Fruit fly (Drosophila melanogaster) whole organism, embryonic: ENCODE measurements around the gene CG2865.

ENCODE experiments used
- Atf3 ChIP-seq: fragments of 200-800 bp; sonication (Bioruptor generic); optimal IDR thresholded peaks from 3 replicates; lab custom pipeline; 2016; ENCODE audit warnings: missing biosample characterization, missing genetic modification characterization
- Awh ChIP-seq: fragments of 200-800 bp; sonication (Bioruptor generic); IDR thresholded peaks from 2 replicates; pipeline ENCODE4, ENCODE4 v1.3.6; 2022; ENCODE audit warnings: missing biosample characterization, missing genetic modification characterization
- Bdp1 ChIP-seq: fragments of 200-800 bp; sonication (Bioruptor generic); optimal IDR thresholded peaks from 3 replicates; lab custom pipeline; 2016; ENCODE audit warnings: missing biosample characterization, missing genetic modification characterization
- C15 ChIP-seq: fragments of 200-800 bp; sonication (Bioruptor generic); IDR thresholded peaks from 3 replicates; pipeline ENCODE4 v1.3.6; 2022; ENCODE audit warnings: missing biosample characterization, missing genetic modification characterization
- CG12155 ChIP-seq: fragments of 200-800 bp; sonication (Bioruptor generic); optimal IDR thresholded peaks from 3 replicates; lab custom pipeline; 2016; ENCODE audit warnings: missing biosample characterization, missing genetic modification characterization
- CG12219 ChIP-seq: fragments of 200-800 bp; sonication (Bioruptor generic); optimal IDR thresholded peaks from 3 replicates; lab custom pipeline; 2018; ENCODE audit warnings: missing biosample characterization, mild to moderate bottlenecking, missing genetic modification characterization
- CG14710 ChIP-seq: fragments of 200-800 bp; sonication (Bioruptor generic); optimal IDR thresholded peaks from 3 replicates; lab custom pipeline; 2019; ENCODE audit warnings: missing biosample characterization, mild to moderate bottlenecking, missing genetic modification characterization, moderate library complexity
- CG15479 ChIP-seq: fragments of 200-800 bp; sonication (Bioruptor generic); optimal IDR thresholded peaks from 3 replicates; lab custom pipeline; 2019; ENCODE audit warnings: missing biosample characterization, mild to moderate bottlenecking, missing genetic modification characterization, moderate library complexity
- CG15514 ChIP-seq: fragments of 200-800 bp; sonication (Bioruptor generic); optimal IDR thresholded peaks from 3 replicates; lab custom pipeline; 2017; ENCODE audit warnings: missing biosample characterization, missing genetic modification characterization, mild to moderate bottlenecking, moderate library complexity, missing genetic modification reagents
- CG17328 ChIP-seq: fragments of 200-800 bp; sonication (Bioruptor generic); IDR thresholded peaks from 2 replicates; pipeline ENCODE4 v1.3.6; 2022; ENCODE audit warnings: missing biosample characterization, missing genetic modification characterization
- CG18011 ChIP-seq: fragments of 200-800 bp; sonication (Bioruptor generic); optimal IDR thresholded peaks from 2 replicates; lab custom pipeline; 2017; ENCODE audit warnings: missing biosample characterization, missing genetic modification characterization, mild to moderate bottlenecking, moderate library complexity, missing genotype
- CG2199 ChIP-seq: fragments of 200-800 bp; sonication (Bioruptor generic); IDR thresholded peaks from 3 replicates; pipeline ENCODE4 v1.3.6; 2022; ENCODE audit warnings: missing biosample characterization, missing genetic modification characterization
- CG2889 ChIP-seq: fragments of 200-800 bp; sonication (Bioruptor generic); IDR thresholded peaks from 3 replicates; pipeline ENCODE4 v1.3.6; 2022; ENCODE audit warnings: missing biosample characterization, missing genetic modification characterization
- CG3407 ChIP-seq: fragments of 200-800 bp; sonication (Bioruptor generic); optimal IDR thresholded peaks from 2 replicates; lab custom pipeline; 2018; ENCODE audit warnings: missing biosample characterization, mild to moderate bottlenecking, missing genetic modification characterization
- CG43689 ChIP-seq: fragments of 200-800 bp; sonication (Bioruptor generic); IDR thresholded peaks from 2 replicates; pipeline ENCODE4 v1.3.6; 2022; ENCODE audit warnings: missing biosample characterization, missing genetic modification characterization
- CG4617 ChIP-seq: fragments of 200-800 bp; sonication (Bioruptor generic); optimal IDR thresholded peaks from 3 replicates; lab custom pipeline; 2016; ENCODE audit warnings: missing biosample characterization, missing genetic modification characterization, borderline replicate concordance
- CG5180 ChIP-seq: fragments of 200-800 bp; sonication (Bioruptor generic); optimal IDR thresholded peaks from 3 replicates; lab custom pipeline; 2017; ENCODE audit warnings: missing biosample characterization, missing genetic modification characterization, mild to moderate bottlenecking, moderate library complexity, missing genetic modification reagents
- CG8281 ChIP-seq: fragments of 200-800 bp; sonication (Bioruptor generic); optimal IDR thresholded peaks from 2 replicates; lab custom pipeline; 2018; ENCODE audit warnings: missing biosample characterization, mild to moderate bottlenecking, missing genetic modification characterization, moderate library complexity
- CG8944 ChIP-seq: fragments of 200-800 bp; sonication (Bioruptor generic); optimal IDR thresholded peaks from 3 replicates; lab custom pipeline; 2016; ENCODE audit warnings: missing biosample characterization, missing genetic modification characterization
- CG9609 ChIP-seq: fragments of 200-800 bp; sonication (Bioruptor generic); optimal IDR thresholded peaks from 3 replicates; lab custom pipeline; 2016; ENCODE audit warnings: missing biosample characterization, missing genetic modification characterization
- CG9876 ChIP-seq: fragments of 200-800 bp; sonication (Bioruptor generic); optimal IDR thresholded peaks from 2 replicates; lab custom pipeline; 2016; ENCODE audit warnings: missing biosample characterization, missing genetic modification characterization
- CHES-1-like ChIP-seq: fragments of 200-800 bp; sonication (Bioruptor generic); optimal IDR thresholded peaks from 2 replicates; lab custom pipeline; 2016; ENCODE audit warnings: missing biosample characterization, missing genetic modification characterization
- CkIIα-i1 ChIP-seq: fragments of 200-800 bp; sonication (Bioruptor generic); IDR thresholded peaks from 2 replicates; pipeline ENCODE4 v1.3.6; 2022; ENCODE audit warnings: missing biosample characterization, missing genetic modification characterization
- Mad ChIP-seq: fragments of 200-800 bp; sonication (Bioruptor generic); optimal IDR thresholded peaks from 2 replicates; lab custom pipeline; 2016; ENCODE audit warnings: missing biosample characterization, missing genetic modification characterization
- Max ChIP-seq: fragments of 200-800 bp; sonication (Bioruptor generic); optimal IDR thresholded peaks from 2 replicates; lab custom pipeline; 2016; ENCODE audit warnings: missing biosample characterization, mild to moderate bottlenecking, missing genetic modification characterization
- Neu2 ChIP-seq: fragments of 200-800 bp; sonication (Bioruptor generic); optimal IDR thresholded peaks from 3 replicates; lab custom pipeline; 2016; ENCODE audit warnings: missing biosample characterization, missing genetic modification characterization, borderline replicate concordance
- Nf-YB ChIP-seq: fragments of 200-800 bp; sonication (Bioruptor generic); optimal IDR thresholded peaks from 3 replicates; lab custom pipeline; 2019; ENCODE audit warnings: missing biosample characterization, mild to moderate bottlenecking, missing genetic modification characterization, moderate library complexity
- ac ChIP-seq: fragments of 200-800 bp; sonication (Bioruptor generic); optimal IDR thresholded peaks from 3 replicates; lab custom pipeline; 2017; ENCODE audit warnings: missing biosample characterization, mild to moderate bottlenecking, missing genetic modification characterization
- ara ChIP-seq: fragments of 200-800 bp; sonication (Bioruptor generic); IDR thresholded peaks from 2 replicates; pipeline ENCODE4 v1.3.6; 2022; ENCODE audit warnings: missing biosample characterization, missing genetic modification characterization
- bab2 ChIP-seq: fragments of 200-800 bp; sonication (Bioruptor generic); optimal IDR thresholded peaks from 2 replicates; lab custom pipeline; 2016; ENCODE audit warnings: missing biosample characterization, missing genetic modification characterization
- bsh ChIP-seq, 2 experiments: fragments of 200-800 bp; sonication (Bioruptor generic); optimal IDR thresholded peaks; 2 replicates each; lab custom pipeline; 2017 to 2018; ENCODE audit warnings: mild to moderate bottlenecking in 2 of 2, missing biosample characterization in 2 of 2, missing genetic modification characterization in 2 of 2, moderate library complexity in 1 of 2
- cas ChIP-seq: fragments of 200-800 bp; sonication (Bioruptor generic); IDR thresholded peaks from 2 replicates; pipeline ENCODE4 v1.3.6; 2022; ENCODE audit warnings: missing biosample characterization, missing genetic modification characterization
- crol ChIP-seq: fragments of 200-800 bp; sonication (Bioruptor generic); IDR thresholded peaks from 2 replicates; pipeline ENCODE4 v1.3.6; 2022; ENCODE audit warnings: missing biosample characterization, missing genetic modification characterization
- dimm ChIP-seq: fragments of 200-800 bp; sonication (Bioruptor generic); IDR thresholded peaks from 2 replicates; pipeline ENCODE4 v1.3.6; 2022; ENCODE audit warnings: missing biosample characterization, missing genetic modification characterization
- disco-r ChIP-seq: fragments of 200-800 bp; sonication (Bioruptor generic); optimal IDR thresholded peaks from 2 replicates; lab custom pipeline; 2016; ENCODE audit warnings: missing biosample characterization, missing genetic modification characterization
- dmrt11E ChIP-seq: fragments of 200-800 bp; sonication (Bioruptor generic); optimal IDR thresholded peaks from 3 replicates; lab custom pipeline; 2018; ENCODE audit warnings: missing biosample characterization, mild to moderate bottlenecking, missing genetic modification characterization, moderate library complexity
- ewg ChIP-seq: fragments of 200-800 bp; sonication (Bioruptor generic); optimal IDR thresholded peaks from 3 replicates; lab custom pipeline; 2017; ENCODE audit warnings: mild to moderate bottlenecking, missing biosample characterization, missing genetic modification reagents, missing genetic modification characterization
- gro ChIP-seq: fragments of 200-800 bp; sonication (Bioruptor generic); optimal IDR thresholded peaks from 2 replicates; lab custom pipeline; 2016; ENCODE audit warnings: missing biosample characterization, missing genetic modification characterization
- hkb ChIP-seq, 2 experiments: fragments of 200-800 bp in 1 of 2; fragments of >200 bp in 1 of 2; sonication (Bioruptor generic) in 1 of 2; IDR thresholded peaks in 1 of 2; optimal IDR thresholded peaks in 1 of 2; 2 replicates each; pipeline versions ENCODE4 v1.3.6 to Lab custom; 2017 to 2022; ENCODE audit warnings: missing biosample characterization in 1 of 2, missing genetic modification characterization in 1 of 2
- hth ChIP-seq: fragments of >200 bp; optimal IDR thresholded peaks from 2 replicates; lab custom pipeline; 2017; ENCODE audit warnings: inconsistent platforms
- lola ChIP-seq, 3 experiments: fragments of >200 bp in 2 of 3; fragments of 200-800 bp in 1 of 3; sonication (Bioruptor generic) in 1 of 3; optimal IDR thresholded peaks; 2 replicates each; lab custom pipeline; 2017 to 2019; ENCODE audit warnings: missing biosample characterization in 3 of 3, missing genetic modification characterization in 3 of 3, mild to moderate bottlenecking in 1 of 3, moderate library complexity in 1 of 3
- nerfin-2 ChIP-seq: fragments of 200-800 bp; sonication (Bioruptor generic); IDR thresholded peaks from 2 replicates; pipeline ENCODE4 v1.3.6; 2022; ENCODE audit warnings: missing biosample characterization, missing genetic modification characterization; ENCODE audit not compliant: partially characterized antibody
- pb ChIP-seq: fragments of 200-800 bp; sonication (Bioruptor generic); optimal IDR thresholded peaks from 3 replicates; lab custom pipeline; 2016; ENCODE audit warnings: missing biosample characterization, missing genetic modification characterization
- prd ChIP-seq, 3 experiments: fragments of >200 bp in 2 of 3; fragments of 200-800 bp in 1 of 3; sonication (Bioruptor generic) in 1 of 3; optimal IDR thresholded peaks in 2 of 3; IDR thresholded peaks in 1 of 3; 2 replicates in 2 of 3; 3 replicates in 1 of 3; pipeline versions ENCODE4 v1.3.6 to Lab custom; 2017 to 2022; ENCODE audit warnings: missing biosample characterization in 1 of 3, missing genetic modification characterization in 1 of 3
- pum ChIP-seq: fragments of 200-800 bp; sonication (Bioruptor generic); optimal IDR thresholded peaks from 2 replicates; lab custom pipeline; 2016; ENCODE audit warnings: missing biosample characterization, missing genetic modification characterization
- repo ChIP-seq: fragments of 200-800 bp; sonication (Bioruptor generic); optimal IDR thresholded peaks from 2 replicates; lab custom pipeline; 2016; ENCODE audit warnings: missing biosample characterization, missing genetic modification characterization
- sens-2 ChIP-seq: fragments of 200-800 bp; sonication (Bioruptor generic); IDR thresholded peaks from 2 replicates; pipeline ENCODE4 v1.3.6; 2022; ENCODE audit warnings: missing biosample characterization, missing genetic modification characterization
- sim ChIP-seq: fragments of 200-800 bp; sonication (Bioruptor generic); IDR thresholded peaks from 2 replicates; pipeline ENCODE4 v1.3.6; 2022; ENCODE audit warnings: missing biosample characterization, missing genetic modification characterization
- slp2 ChIP-seq: fragments of 200-800 bp; sonication (Bioruptor generic); optimal IDR thresholded peaks from 2 replicates; lab custom pipeline; 2016; ENCODE audit warnings: missing biosample characterization, missing genetic modification characterization
- vvl ChIP-seq: fragments of 200-800 bp; sonication (Bioruptor generic); IDR thresholded peaks from 2 replicates; pipeline ENCODE4 v1.3.6; 2022; ENCODE audit warnings: missing biosample characterization, missing genetic modification characterization

CG2865 gene

DNA sequence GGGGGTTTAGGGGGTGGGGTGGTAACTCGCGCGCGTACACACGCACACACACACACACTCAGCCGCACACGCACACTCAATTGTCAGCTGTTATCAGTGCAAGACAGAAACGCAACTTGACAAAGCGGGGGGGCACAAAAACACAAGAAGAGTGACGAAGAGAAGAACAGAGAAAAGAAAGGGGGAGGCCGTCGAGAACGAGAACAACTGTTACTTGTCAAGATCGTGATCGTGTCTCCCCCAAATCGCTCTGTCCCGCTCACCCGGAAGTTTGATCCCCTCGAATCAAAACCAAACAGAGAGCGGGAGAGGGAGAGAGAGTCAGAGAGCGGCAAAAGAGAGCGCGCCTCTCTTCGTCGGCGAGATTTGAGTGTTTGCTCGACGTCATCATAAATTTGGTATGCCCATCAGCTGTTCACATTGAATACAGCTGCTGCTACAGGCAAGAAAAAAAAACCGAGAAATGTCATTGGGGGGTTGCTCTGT, 24.2 kb upstream of the CG2865 start (continued):
- TF ChIP-seq CG8281 (tag; lab: Kevin White, UChicago) (no peak), dmrt11E (tag; lab: Kevin White, UChicago) (no peak), CG17328 (GFP tag; lab: Robert Waterston, UW) (no peak; the same call in 1 of the 2 replicates), CG15514 (GFP tag; lab: Kevin White, UChicago) (peak; percentile 48), ewg (no peak), CG12155 (GFP tag; lab: Kevin White, UChicago) (no peak), CG15479 (GFP tag; lab: Kevin White, UChicago) (no peak), lola (GFP tag; optimal IDR thresholded peaks at IDR 0.05; lab: Kevin White, UChicago) (no peak), Nf-YB (GFP tag; lab: Kevin White, UChicago) (peak; percentile 47), gro (GFP tag; lab: Kevin White, UChicago) (no peak), hth (lab: Kevin White, UChicago) (no peak), disco-r (no peak), Max (GFP tag; lab: Kevin White, UChicago) (no peak), slp2 (no peak), Atf3 (no peak), CG3407 (GFP tag; lab: Kevin White, UChicago) (no peak), CG2889 (GFP tag; lab: Robert Waterston, UW) (no peak), CG2199 (no peak), CG9609 (no peak), CHES-1-like (GFP tag; lab: Kevin White, UChicago) (no peak), crol (GFP tag; lab: Robert Waterston, UW) (peak; percentile 91), C15 (GFP tag; lab: Robert Waterston, UW) (no peak), bab2 (GFP tag; lab: Kevin White, UChicago) (no peak), hkb (optimal IDR thresholded peaks at IDR 0.05; lab: Kevin White, UChicago) (no peak), hkb (GFP tag; IDR thresholded peaks at IDR 0.05; lab: Robert Waterston, UW) (peak; percentile 42), sim (no peak), CG43689 (no peak), CG9876 (GFP tag; lab: Kevin White, UChicago) (no peak), Awh (0 out of 2 replicates have a peak, but pooled peaks have one; percentile 19), prd (optimal IDR thresholded peaks at IDR 0.05; lab: Kevin White, UChicago) (no peak), prd (GFP tag; IDR thresholded peaks at IDR 0.05; lab: Robert Waterston, UW) (no peak), CG4617 (GFP tag; lab: Kevin White, UChicago) (no peak), CG14710 (tag; lab: Kevin White, UChicago) (no peak), vvl (GFP tag; lab: Robert Waterston, UW) (peak; percentile 29; the same call in 1 of the 2 replicates), CG12219 (GFP tag; lab: Kevin White, UChicago) (peak; percentile 24), CG8944 (GFP tag; lab: Kevin White, UChicago) (no peak), ac (GFP tag; lab: Kevin White, UChicago) (no peak), CkIIα-i1 (GFP tag; lab: Robert Waterston, UW) (no peak), sens-2 (GFP tag; lab: Robert Waterston, UW) (no peak), Mad (GFP tag; lab: Kevin White, UChicago) (no peak), CG18011 (GFP tag; lab: Kevin White, UChicago) (no peak), cas (GFP tag; lab: Robert Waterston, UW) (no peak), pb (no peak), nerfin-2 (GFP tag; lab: Robert Waterston, UW) (no peak), Bdp1 (GFP tag; lab: Kevin White, UChicago) (no peak), ara (0 out of 2 replicates have a peak, but pooled peaks have one; percentile 21), bsh (GFP tag; optimal IDR thresholded peaks at IDR 0.05; lab: Kevin White, UChicago) (no peak), repo (GFP tag; lab: Kevin White, UChicago) (peak; percentile 1), CG5180 (no peak), Neu2 (GFP tag; lab: Kevin White, UChicago) (no peak), pum (GFP tag; lab: Kevin White, UChicago) (no peak), dimm (GFP tag; lab: Robert Waterston, UW) (no peak)
